Fruit fly (Drosophila melanogaster) whole organism, larva: ENCODE measurements around the gene I-2.

ENCODE experiments used
- noc ChIP-seq: fragments of 200-800 bp; sonication (Bioruptor generic); optimal IDR thresholded peaks from 3 replicates; lab custom pipeline; 2019; ENCODE audit warnings: missing biosample characterization, mild to moderate bottlenecking, missing genetic modification characterization, moderate library complexity

The I-2 gene

dm6 chr3L:9850114-9850513 lies 13.5 kb upstream of the I-2 start:
- no peak for TF ChIP-seq noc (tag; lab: Kevin White, UChicago)

dm6 chr3L:9848744-9849143 lies 12.1 kb upstream of the I-2 start:
- no peak for TF ChIP-seq noc (tag; lab: Kevin White, UChicago)

- TF ChIP-seq noc (tag; lab: Kevin White, UChicago) = peak; percentile 82
Measured at dm6 chr3L:9847420-9847977, 10.9 kb upstream of the I-2 start.

dm6 chr3L:9846577-9847342 lies 10.2 kb upstream of the I-2 start:
- no peak for TF ChIP-seq noc (tag; lab: Kevin White, UChicago)

- no peak for TF ChIP-seq noc (tag; lab: Kevin White, UChicago)
Measured at dm6 chr3L:9845980-9846538, 9.5 kb upstream of the I-2 start.

dm6 chr3L:9842043-9842442 lies 5.4 kb upstream of the I-2 start:
- no peak for TF ChIP-seq noc (tag; lab: Kevin White, UChicago)

- TF ChIP-seq noc (tag; lab: Kevin White, UChicago) = no peak
Measured at dm6 chr3L:9840710-9841109, 4.1 kb upstream of the I-2 start.

- no peak for TF ChIP-seq noc (tag; lab: Kevin White, UChicago)
Measured at dm6 chr3L:9838534-9838933, 1.9 kb upstream of the I-2 start, which contains the start of gene Cdk8. Gene Cdk8, minus strand, starts transcription at chr3L:9838670.

- no peak for TF ChIP-seq noc (tag; lab: Kevin White, UChicago)
Measured at dm6 chr3L:9837053-9837452, 448 bp upstream of the I-2 start.

- TF ChIP-seq noc (tag; lab: Kevin White, UChicago) = no peak
Measured at dm6 chr3L:9832125-9832524, 4.5 kb downstream of the I-2 start.

- TF ChIP-seq noc (tag; lab: Kevin White, UChicago) = no peak
Measured at dm6 chr3L:9829639-9830341, 6.8 kb downstream of the I-2 start.

dm6 chr3L:9829154-9829553 lies 7.5 kb downstream of the I-2 start:
- no peak for TF ChIP-seq noc (tag; lab: Kevin White, UChicago)

dm6 chr3L:9824226-9824625 lies 12.4 kb downstream of the I-2 start:
- no peak for TF ChIP-seq noc (tag; lab: Kevin White, UChicago)

dm6 chr3L:9823797-9824196 lies 12.8 kb downstream of the I-2 start, which contains the start of gene Ilp5:
Gene Ilp5, minus strand, starts transcription at chr3L:9823897.
- TF ChIP-seq noc (tag; lab: Kevin White, UChicago) = no peak

dm6 chr3L:9821138-9821681 lies 15.4 kb downstream of the I-2 start:
- TF ChIP-seq noc (tag; lab: Kevin White, UChicago) = no peak

- TF ChIP-seq noc (tag; lab: Kevin White, UChicago) = no peak
Measured at dm6 chr3L:9820248-9820647, 16.4 kb downstream of the I-2 start.
